Worm (Caenorhabditis elegans) whole organism, L4 larva: ENCODE measurements around the gene F58F12.2.
A peak's percentile ranks its signal among the peaks of the same experiment; 100 is the strongest.

Experiments
- F44E2.7 ChIP-seq: fragments of 200-800 bp; sonication (Bioruptor generic); IDR thresholded peaks from 2 replicates; pipeline ENCODE4 v2.1.2; 2022; ENCODE audit warnings: missing genetic modification characterization, missing compliant biosample characterization
- R02D3.7 ChIP-seq: fragments of 150-350 bp; sonication (generic microtip); optimal IDR thresholded peaks from 3 replicates; lab custom pipeline; 2014; ENCODE audit warnings: missing biosample characterization, missing genetic modification characterization
- T26A8.4 ChIP-seq: fragments of 200-800 bp; sonication (Bioruptor generic); IDR thresholded peaks from 2 replicates; pipeline ENCODE4 v1.3.6; 2022; ENCODE audit warnings: missing genetic modification characterization, missing compliant biosample characterization
- Y75B8A.6 ChIP-seq: fragments of 200-800 bp; sonication (Bioruptor generic); IDR thresholded peaks from 2 replicates; pipeline ENCODE4 v1.3.6; 2022; ENCODE audit warnings: missing genetic modification reagents, missing genetic modification characterization, missing compliant biosample characterization
- ZK546.5 ChIP-seq, 2 experiments: sonication (generic microtip); optimal IDR thresholded peaks; 2 replicates each; lab custom pipeline; 2017; ENCODE audit warnings: missing biosample characterization in 2 of 2, missing genetic modification characterization in 2 of 2
- aly-2 ChIP-seq: sonication (generic microtip); optimal IDR thresholded peaks from 2 replicates; lab custom pipeline; 2018; ENCODE audit warnings: missing biosample characterization, missing genetic modification characterization
- ceh-28 ChIP-seq: fragments of 150-350 bp; optimal IDR thresholded peaks from 2 replicates; lab custom pipeline; 2014; ENCODE audit warnings: missing biosample characterization, missing genetic modification reagents, missing genetic modification characterization
- ceh-62 ChIP-seq: sonication (generic microtip); optimal IDR thresholded peaks from 2 replicates; lab custom pipeline; 2017; ENCODE audit warnings: missing biosample characterization, missing genetic modification characterization
- ceh-82 ChIP-seq: sonication (generic microtip); optimal IDR thresholded peaks from 2 replicates; lab custom pipeline; 2017; ENCODE audit warnings: missing biosample characterization, missing genetic modification characterization
- ces-1 ChIP-seq: fragments of 150-350 bp; sonication (generic microtip); optimal IDR thresholded peaks from 4 replicates; lab custom pipeline; 2014; ENCODE audit warnings: missing biosample characterization, missing genetic modification reagents, missing genetic modification characterization
- ctbp-1 ChIP-seq: fragments of 200-800 bp; sonication (Bioruptor generic); IDR thresholded peaks from 2 replicates; pipeline ENCODE4 v1.3.6; 2022; ENCODE audit warnings: missing genetic modification reagents, missing genetic modification characterization, missing compliant biosample characterization
- daf-12 ChIP-seq: fragments of 150-350 bp; optimal IDR thresholded peaks from 2 replicates; lab custom pipeline; 2014; ENCODE audit warnings: missing biosample characterization, missing genetic modification reagents, missing genetic modification characterization
- daf-19 ChIP-seq: fragments of 200-800 bp; sonication (Bioruptor generic); conservative IDR thresholded peaks from 2 replicates; pipeline ENCODE4 v1.3.6; 2022; ENCODE audit warnings: missing genetic modification characterization, missing compliant biosample characterization
- dmd-6 ChIP-seq: fragments of 200-800 bp; sonication (Bioruptor generic); IDR thresholded peaks from 2 replicates; pipeline ENCODE4 v1.3.6; 2022; ENCODE audit warnings: missing genetic modification reagents, missing genetic modification characterization, missing compliant biosample characterization
- dmd-9 ChIP-seq: fragments of 200-800 bp; sonication (Bioruptor generic); IDR thresholded peaks from 2 replicates; pipeline ENCODE4 v1.3.6; 2022; ENCODE audit warnings: missing genetic modification reagents, missing genetic modification characterization, missing compliant biosample characterization
- duxl-1 ChIP-seq: sonication (generic microtip); optimal IDR thresholded peaks from 2 replicates; lab custom pipeline; 2016; ENCODE audit warnings: mild to moderate bottlenecking, missing genetic modification characterization, moderate library complexity, missing compliant biosample characterization; ENCODE audit not compliant: poor library complexity
- dve-1 ChIP-seq: sonication (generic microtip); optimal IDR thresholded peaks from 2 replicates; lab custom pipeline; 2017; ENCODE audit warnings: antibody characterized with exemption, mild to moderate bottlenecking, missing genetic modification characterization, missing compliant biosample characterization; ENCODE audit not compliant: insufficient read depth
- egl-27 ChIP-seq: sonication (generic microtip); optimal IDR thresholded peaks from 3 replicates; lab custom pipeline; 2017; ENCODE audit warnings: missing biosample characterization, missing genetic modification reagents, missing genetic modification characterization
- fos-1 ChIP-seq: fragments of 150-350 bp; optimal IDR thresholded peaks from 2 replicates; lab custom pipeline; 2014; ENCODE audit warnings: missing biosample characterization, missing genetic modification characterization
- gei-8 ChIP-seq: fragments of 200-800 bp; sonication (Bioruptor generic); optimal IDR thresholded peaks from 2 replicates; lab custom pipeline; 2018; ENCODE audit warnings: mild to moderate bottlenecking, missing genetic modification characterization, missing compliant biosample characterization
- hif-1 ChIP-seq, 2 experiments: sonication (generic microtip); optimal IDR thresholded peaks; 2 replicates each; lab custom pipeline; 2016 to 2017; ENCODE audit warnings: missing compliant biosample characterization in 2 of 2, missing genetic modification characterization in 2 of 2, missing genetic modification reagents in 2 of 2, missing genotype in 2 of 2, mild to moderate bottlenecking in 1 of 2
- hlh-11 ChIP-seq: fragments of 200-800 bp; sonication (Bioruptor generic); optimal IDR thresholded peaks from 2 replicates; lab custom pipeline; 2018; ENCODE audit warnings: mild to moderate bottlenecking, missing genetic modification characterization, missing compliant biosample characterization
- hmg-1.1 ChIP-seq: fragments of 200-800 bp; sonication (Bioruptor generic); IDR thresholded peaks from 2 replicates; pipeline ENCODE4 v1.3.6; 2022; ENCODE audit warnings: missing genetic modification reagents, missing genetic modification characterization, missing compliant biosample characterization
- lin-1 ChIP-seq: fragments of 200-800 bp; sonication (Bioruptor generic); IDR thresholded peaks from 2 replicates; pipeline ENCODE4 v1.3.6; 2022; ENCODE audit warnings: missing genetic modification reagents, missing genetic modification characterization, missing compliant biosample characterization
- lin-15B ChIP-seq: fragments of 150-350 bp; sonication (generic microtip); optimal IDR thresholded peaks from 3 replicates; lab custom pipeline; 2014; ENCODE audit warnings: missing biosample characterization, missing genetic modification characterization
- lin-29 ChIP-seq: fragments of 200-800 bp; sonication (Bioruptor generic); IDR thresholded peaks from 2 replicates; pipeline ENCODE4 v1.3.6; 2022; ENCODE audit warnings: missing genetic modification reagents, missing genetic modification characterization, missing compliant biosample characterization
- madf-5 ChIP-seq, 2 experiments: fragments of 200-800 bp; sonication (Bioruptor generic); IDR thresholded peaks; 2 replicates each; pipeline ENCODE4 v1.3.6; 2022; ENCODE audit warnings: missing compliant biosample characterization in 2 of 2, missing genetic modification characterization in 2 of 2
- madf-9 ChIP-seq: fragments of 200-800 bp; sonication (Bioruptor generic); conservative IDR thresholded peaks from 2 replicates; pipeline ENCODE4 v1.3.6; 2022; ENCODE audit warnings: missing genetic modification reagents, missing genetic modification characterization, missing compliant biosample characterization
- mdl-1 ChIP-seq, 2 experiments: fragments of 150-350 bp in 1 of 2; sonication (generic microtip) in 1 of 2; optimal IDR thresholded peaks; 2 replicates each; lab custom pipeline; 2014 to 2017; ENCODE audit warnings: missing biosample characterization in 2 of 2, missing genetic modification characterization in 2 of 2
- mes-2 ChIP-seq: sonication (generic microtip); optimal IDR thresholded peaks from 2 replicates; lab custom pipeline; 2016; ENCODE audit warnings: missing genotype, mild to moderate bottlenecking, missing genetic modification characterization, missing compliant biosample characterization; ENCODE audit not compliant: poor library complexity, severe bottlenecking
- mxl-2 ChIP-seq: fragments of 200-800 bp; sonication (Bioruptor generic); conservative IDR thresholded peaks from 2 replicates; pipeline ENCODE4 v1.3.6; 2022; ENCODE audit warnings: missing genetic modification reagents, missing genetic modification characterization, missing compliant biosample characterization
- nhr-102 ChIP-seq: sonication (generic microtip); optimal IDR thresholded peaks from 2 replicates; lab custom pipeline; 2016; ENCODE audit warnings: mild to moderate bottlenecking, missing genetic modification characterization, moderate library complexity, missing compliant biosample characterization
- nhr-42 ChIP-seq: fragments of 200-800 bp; sonication (Bioruptor generic); IDR thresholded peaks from 2 replicates; pipeline ENCODE4 v1.3.6; 2022; ENCODE audit warnings: missing genetic modification characterization, missing compliant biosample characterization
- nhr-48 ChIP-seq: sonication (generic microtip); optimal IDR thresholded peaks from 2 replicates; lab custom pipeline; 2016; ENCODE audit warnings: mild to moderate bottlenecking, missing genetic modification characterization, missing compliant biosample characterization
- nhr-76 ChIP-seq: fragments of 150-350 bp; optimal IDR thresholded peaks from 2 replicates; lab custom pipeline; 2014; ENCODE audit warnings: missing biosample characterization, missing genetic modification characterization
- nhr-77 ChIP-seq: fragments of 150-350 bp; optimal IDR thresholded peaks from 2 replicates; lab custom pipeline; 2014; ENCODE audit warnings: missing biosample characterization, missing genetic modification characterization
- pqm-1 ChIP-seq: sonication (generic microtip); optimal IDR thresholded peaks from 2 replicates; lab custom pipeline; 2017; ENCODE audit warnings: missing biosample characterization, missing genetic modification characterization
- saeg-2 ChIP-seq: fragments of 200-800 bp; sonication (Bioruptor generic); IDR thresholded peaks from 2 replicates; pipeline ENCODE4 v1.3.6; 2022; ENCODE audit warnings: missing genetic modification reagents, missing genetic modification characterization, missing compliant biosample characterization
- skn-1 ChIP-seq: fragments of 150-350 bp; optimal IDR thresholded peaks from 2 replicates; lab custom pipeline; 2014; ENCODE audit warnings: missing biosample characterization, missing genetic modification characterization
- tra-1 ChIP-seq: fragments of 200-800 bp; sonication (Bioruptor generic); IDR thresholded peaks from 2 replicates; pipeline ENCODE4 v1.3.6; 2022; ENCODE audit warnings: missing genetic modification reagents, missing genetic modification characterization, missing compliant biosample characterization
- unc-130 ChIP-seq: sonication (generic microtip); optimal IDR thresholded peaks from 2 replicates; lab custom pipeline; 2016; ENCODE audit warnings: missing genetic modification reagents, missing genetic modification characterization, missing compliant biosample characterization
- vab-7 ChIP-seq: fragments of 200-800 bp; sonication (Bioruptor generic); IDR thresholded peaks from 2 replicates; pipeline ENCODE4 v1.3.6; 2022; ENCODE audit warnings: missing genetic modification reagents, missing genetic modification characterization, missing compliant biosample characterization
- zfp-3 ChIP-seq: fragments of 200-800 bp; sonication (Bioruptor generic); conservative IDR thresholded peaks from 2 replicates; pipeline ENCODE4 v1.3.6; 2022; ENCODE audit warnings: missing genetic modification reagents, missing genetic modification characterization, missing compliant biosample characterization
- zip-11 ChIP-seq: fragments of 200-800 bp; sonication (Bioruptor generic); IDR thresholded peaks from 2 replicates; pipeline ENCODE4 v1.3.6; 2022; ENCODE audit warnings: missing genetic modification characterization, missing compliant biosample characterization
- zip-2 ChIP-seq: fragments of 150-350 bp; optimal IDR thresholded peaks from 2 replicates; lab custom pipeline; 2014; ENCODE audit warnings: missing biosample characterization, missing genetic modification characterization
- ztf-7 ChIP-seq: fragments of 150-350 bp; optimal IDR thresholded peaks from 2 replicates; lab custom pipeline; 2014; ENCODE audit warnings: missing biosample characterization, missing genetic modification characterization

Gene F58F12.2

DNA sequence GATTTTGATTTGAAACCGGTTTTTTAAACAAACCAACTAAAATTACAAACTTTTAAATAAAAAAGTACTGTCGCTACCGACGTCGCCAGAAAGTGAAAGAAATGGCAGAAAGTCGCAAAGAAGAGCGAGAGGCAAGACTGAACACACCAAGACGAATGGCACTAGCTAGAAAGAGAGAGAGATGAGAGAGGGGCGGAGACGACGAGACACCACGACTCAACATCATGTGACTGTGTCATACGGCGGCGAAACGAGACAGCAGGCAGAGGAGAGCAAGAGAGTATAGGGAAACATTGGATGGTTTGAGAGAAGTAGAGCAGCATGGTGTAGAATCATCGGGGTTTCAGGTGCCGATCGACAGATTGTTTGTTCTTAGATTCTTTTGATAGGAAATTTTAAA is 39.5 kb downstream of the F58F12.2 start (continued):
- TF ChIP-seq T26A8.4 (GFP tag; lab: Robert Waterston, UW), result peak; percentile 79
- TF ChIP-seq F44E2.7 (GFP tag; lab: Robert Waterston, UW), result no peak
- peak; percentile 92 for TF ChIP-seq hmg-1.1 (GFP tag; lab: Robert Waterston, UW)
- peak; percentile 86 for TF ChIP-seq mes-2 (tag; lab: Kevin White, UChicago)
- TF ChIP-seq nhr-102, result peak; percentile 81
- 0 out of 4 replicates have a peak, but pooled peaks of 1 of the 2 experiments have one; percentile 23 for TF ChIP-seq madf-5 (GFP tag; IDR thresholded peaks at IDR 0.05; lab: Robert Waterston, UW)
- peak; percentile 76 for TF ChIP-seq nhr-77 (tag; lab: Kevin White, UChicago)
- TF ChIP-seq lin-15B (tag; lab: Kevin White, UChicago), result no peak
- TF ChIP-seq saeg-2 (GFP tag; lab: Robert Waterston, UW), result no peak
- TF ChIP-seq dmd-9 (GFP tag; lab: Robert Waterston, UW), result no peak
- TF ChIP-seq mxl-2 (GFP tag; lab: Robert Waterston, UW), result 0 out of 2 replicates have a peak, but pooled peaks have one; percentile 47
- no peak for TF ChIP-seq skn-1 (tag; lab: Kevin White, UChicago)
- TF ChIP-seq nhr-76, result peak; percentile 11
- no peak for TF ChIP-seq Y75B8A.6 (GFP tag; lab: Robert Waterston, UW)
- no peak for TF ChIP-seq zip-11 (GFP tag; lab: Robert Waterston, UW)
- TF ChIP-seq nhr-48 (tag; lab: Kevin White, UChicago), result peak; percentile 79
- no peak for TF ChIP-seq lin-29 (GFP tag; lab: Robert Waterston, UW)
- TF ChIP-seq vab-7 (GFP tag; lab: Robert Waterston, UW), result no peak
- no peak for TF ChIP-seq fos-1
- TF ChIP-seq ceh-28 (tag; lab: Kevin White, UChicago), result peak; percentile 20
- peak; percentile 92 for TF ChIP-seq dmd-6 (GFP tag; lab: Robert Waterston, UW)
- no peak for TF ChIP-seq ceh-62 (tag; lab: Kevin White, UChicago)
- TF ChIP-seq gei-8, result no peak
- TF ChIP-seq hlh-11 (tag; lab: Kevin White, UChicago), result peak; percentile 98
- peak; percentile 73; the same call in 1 of the 2 replicates for TF ChIP-seq tra-1
- no peak for TF ChIP-seq ces-1 (GFP tag; lab: Kevin White, UChicago)
- TF ChIP-seq aly-2 (tag; lab: Kevin White, UChicago), result no peak
- no peak for TF ChIP-seq daf-12
- peak; percentile 60 for TF ChIP-seq madf-9 (GFP tag; lab: Robert Waterston, UW)
- TF ChIP-seq R02D3.7, result no peak
- no peak for TF ChIP-seq unc-130 (GFP tag; lab: Kevin White, UChicago)

ce11 chrII:6347341-6348118 is 40.3 kb downstream of the F58F12.2 start, which contains the start of gene lgg-1:
TSS of gene lgg-1 (minus strand) at chrII:6347719.
- no peak for TF ChIP-seq nhr-42 (GFP tag; lab: Robert Waterston, UW)
- TF ChIP-seq ceh-82 (tag; lab: Kevin White, UChicago), result no peak
- peak; percentile 50 to 61 for TF ChIP-seq mdl-1 (tag; optimal IDR thresholded peaks at IDR 0.05; lab: Kevin White, UChicago)
- TF ChIP-seq tra-1, result no peak; the same call in 1 of the 2 replicates
- peak in 1 of 2 experiments; percentile 54 for TF ChIP-seq ZK546.5 (tag; optimal IDR thresholded peaks at IDR 0.05; lab: Kevin White, UChicago)
- no peak for TF ChIP-seq nhr-48 (tag; lab: Kevin White, UChicago)
- TF ChIP-seq ctbp-1, result 0 out of 2 replicates have a peak, but pooled peaks have one; percentile 37
- TF ChIP-seq ztf-7 (tag; lab: Kevin White, UChicago), result no peak
- TF ChIP-seq duxl-1 (tag; lab: Kevin White, UChicago), result peak; percentile 5
- peak; percentile 89 for TF ChIP-seq zfp-3
- 0 out of 4 replicates have a peak, but pooled peaks of 1 of the 2 experiments have one; percentile 3 for TF ChIP-seq madf-5 (GFP tag; IDR thresholded peaks at IDR 0.05; lab: Robert Waterston, UW)
- TF ChIP-seq unc-130 (GFP tag; lab: Kevin White, UChicago), result no peak
- TF ChIP-seq hif-1 (tag; optimal IDR thresholded peaks at IDR 0.05; lab: Kevin White, UChicago), result peak in 1 of 2 experiments; percentile 20
- TF ChIP-seq ceh-28 (tag; lab: Kevin White, UChicago), result peak; percentile 82
- TF ChIP-seq nhr-102, result peak; percentile 12
- TF ChIP-seq lin-1 (GFP tag; lab: Robert Waterston, UW), result 0 out of 2 replicates have a peak, but pooled peaks have one; percentile 8
- peak; percentile 45 for TF ChIP-seq dve-1 (tag; lab: Kevin White, UChicago)
- TF ChIP-seq skn-1 (tag; lab: Kevin White, UChicago), result no peak
- TF ChIP-seq pqm-1 (tag; lab: Kevin White, UChicago), result no peak
- peak; percentile 56 for TF ChIP-seq dmd-6 (GFP tag; lab: Robert Waterston, UW)
- no peak for TF ChIP-seq daf-12
- TF ChIP-seq zip-2 (tag; lab: Kevin White, UChicago), result no peak
- TF ChIP-seq F44E2.7 (GFP tag; lab: Robert Waterston, UW), result no peak
- no peak for TF ChIP-seq egl-27 (tag; lab: Kevin White, UChicago)
- peak; percentile 65; the same call in 1 of the 2 replicates for TF ChIP-seq daf-19 (GFP tag; lab: Robert Waterston, UW)
- TF ChIP-seq ces-1 (GFP tag; lab: Kevin White, UChicago), result no peak
